Fruit fly (Drosophila melanogaster): ENCODE measurements around the gene bard.

dm6 chr3R:18050016-18050556, 30.8 kb upstream of the bard start:
- no peak for TF ChIP-seq EcR (GFP tag; optimal IDR thresholded peaks at IDR 0.05)
- no peak for TF ChIP-seq CG12605 (GFP tag; IDR thresholded peaks at IDR 0.05)
- no peak for TF ChIP-seq CG17806 (tag; optimal IDR thresholded peaks at IDR 0.05)
- no peak for TF ChIP-seq gl (tag; optimal IDR thresholded peaks at IDR 0.05)
- no peak for TF ChIP-seq CG9948 (tag; optimal IDR thresholded peaks at IDR 0.05)
- no peak for TF ChIP-seq fd96Ca (GFP tag; IDR thresholded peaks at IDR 0.05)
- TF ChIP-seq CG32121 (GFP tag; IDR thresholded peaks at IDR 0.05) = no peak
- TF ChIP-seq CG4496 (GFP tag; IDR thresholded peaks at IDR 0.05) = no peak
- no peak for TF ChIP-seq Ets98B (GFP tag; IDR thresholded peaks at IDR 0.05)
- no peak for TF ChIP-seq CG13204 (GFP tag; optimal IDR thresholded peaks at IDR 0.05)
- no peak for TF ChIP-seq CG14655 (GFP tag; optimal IDR thresholded peaks at IDR 0.05)
- TF ChIP-seq CG8301 (tag; optimal IDR thresholded peaks at IDR 0.05) = no peak
- no peak for TF ChIP-seq CG8159 (tag; optimal IDR thresholded peaks at IDR 0.05)

Measured in whole organism, pupa.